Fruit fly (Drosophila melanogaster): ENCODE data around the gene E5.
A peak's percentile ranks its signal among the peaks of the same experiment; 100 is the strongest.

Gene E5

dm6 chr3R:13848272-13848671 lies 26.4 kb downstream of the E5 start:
- TF ChIP-seq sage (GFP tag; optimal IDR thresholded peaks at IDR 0.05): no peak
- no peak for TF ChIP-seq woc (GFP tag; optimal IDR thresholded peaks at IDR 0.05)
- TF ChIP-seq dl (GFP tag; optimal IDR thresholded peaks at IDR 0.05; ENCODE audit: insufficient read depth in 1 of 2, partially characterized antibody in 2 of 2): no peak

- TF ChIP-seq foxo (GFP tag; optimal IDR thresholded peaks at IDR 0.05) (peak in 1 of 2 experiments; percentile 3), br (GFP tag; optimal IDR thresholded peaks at IDR 0.05) (no peak), Dfd (GFP tag; optimal IDR thresholded peaks at IDR 0.05) (no peak), OdsH (GFP tag; optimal IDR thresholded peaks at IDR 0.05) (no peak)
Measured at dm6 chr3R:13847289-13847688, 27.4 kb downstream of the E5 start.

- TF ChIP-seq Myc (optimal IDR thresholded peaks at IDR 0.05): no peak
- peak; percentile 35 for TF ChIP-seq fru (GFP tag; optimal IDR thresholded peaks at IDR 0.05)
- no peak for TF ChIP-seq CG32264 (GFP tag; optimal IDR thresholded peaks at IDR 0.05)
- peak; percentile 27 for TF ChIP-seq rgr (GFP tag; optimal IDR thresholded peaks at IDR 0.05)
- TF ChIP-seq br (GFP tag; optimal IDR thresholded peaks at IDR 0.05): peak; percentile 26
- TF ChIP-seq woc (GFP tag; optimal IDR thresholded peaks at IDR 0.05): peak; percentile 49
- TF ChIP-seq ey (GFP tag; optimal IDR thresholded peaks at IDR 0.05): peak; percentile 43
- TF ChIP-seq psq (GFP tag; optimal IDR thresholded peaks at IDR 0.05): peak; percentile 23
- TF ChIP-seq OdsH (GFP tag; optimal IDR thresholded peaks at IDR 0.05): peak; percentile 49
- no peak for TF ChIP-seq brk (GFP tag; optimal IDR thresholded peaks at IDR 0.05)
- peak in 1 of 2 experiments; percentile 39 for TF ChIP-seq foxo (GFP tag; optimal IDR thresholded peaks at IDR 0.05)
- TF ChIP-seq Sp1 (GFP tag; optimal IDR thresholded peaks at IDR 0.05): peak; percentile 40
- peak; percentile 57 for TF ChIP-seq h (GFP tag; optimal IDR thresholded peaks at IDR 0.05)
- peak; percentile 11 for TF ChIP-seq Hnf4 (GFP tag; optimal IDR thresholded peaks at IDR 0.05)
- peak; percentile 27 for TF ChIP-seq HLH106 (tag; optimal IDR thresholded peaks at IDR 0.05)
- no peak for TF ChIP-seq CrebA (GFP tag; optimal IDR thresholded peaks at IDR 0.05; ENCODE audit: borderline replicate concordance)
Measured at dm6 chr3R:13845926-13846325, 28.8 kb downstream of the E5 start.

dm6 chr3R:13845250-13845699 lies 29.4 kb downstream of the E5 start:
- TF ChIP-seq CG32264 (GFP tag; optimal IDR thresholded peaks at IDR 0.05) (no peak), lola (GFP tag; optimal IDR thresholded peaks at IDR 0.05) (no peak), jim (GFP tag; optimal IDR thresholded peaks at IDR 0.05) (no peak), Hnf4 (GFP tag; optimal IDR thresholded peaks at IDR 0.05) (peak; percentile 32), ey (GFP tag; optimal IDR thresholded peaks at IDR 0.05) (peak; percentile 20), pan (optimal IDR thresholded peaks at IDR 0.05) (no peak), fru (GFP tag; optimal IDR thresholded peaks at IDR 0.05) (peak; percentile 12), Dif (GFP tag; optimal IDR thresholded peaks at IDR 0.05; ENCODE audit: partially characterized antibody) (no peak), sage (GFP tag; optimal IDR thresholded peaks at IDR 0.05) (peak; percentile 37), sv (GFP tag; optimal IDR thresholded peaks at IDR 0.05) (no peak), N (GFP tag; optimal IDR thresholded peaks at IDR 0.05) (no peak), brk (GFP tag; optimal IDR thresholded peaks at IDR 0.05) (peak; percentile 52), h (GFP tag; optimal IDR thresholded peaks at IDR 0.05) (peak; percentile 51), HLH106 (tag; optimal IDR thresholded peaks at IDR 0.05) (peak; percentile 60), tai (GFP tag; optimal IDR thresholded peaks at IDR 0.05) (no peak), Jra (GFP tag; optimal IDR thresholded peaks at IDR 0.05) (no peak), psq (GFP tag; optimal IDR thresholded peaks at IDR 0.05) (peak; percentile 58), CG9705 (GFP tag; optimal IDR thresholded peaks at IDR 0.05) (no peak), OdsH (GFP tag; optimal IDR thresholded peaks at IDR 0.05) (peak; percentile 62), dl (GFP tag; optimal IDR thresholded peaks at IDR 0.05; ENCODE audit: insufficient read depth in 1 of 2, partially characterized antibody in 2 of 2) (no peak), Dfd (GFP tag; optimal IDR thresholded peaks at IDR 0.05) (no peak), foxo (GFP tag; optimal IDR thresholded peaks at IDR 0.05) (peak in 1 of 2 experiments; percentile 69), woc (GFP tag; optimal IDR thresholded peaks at IDR 0.05) (no peak), Hr83 (GFP tag; optimal IDR thresholded peaks at IDR 0.05; ENCODE audit: poor library complexity, severe bottlenecking) (no peak), Hr78 (GFP tag; optimal IDR thresholded peaks at IDR 0.05) (no peak), dmrt93B (GFP tag; optimal IDR thresholded peaks at IDR 0.05) (peak; percentile 4), CrebA (GFP tag; optimal IDR thresholded peaks at IDR 0.05; ENCODE audit: borderline replicate concordance) (no peak), usp (GFP tag; optimal IDR thresholded peaks at IDR 0.05) (no peak), Vsx2 (GFP tag; optimal IDR thresholded peaks at IDR 0.05; ENCODE audit: partially characterized antibody) (no peak), Mio (GFP tag; optimal IDR thresholded peaks at IDR 0.05) (no peak), Sp1 (GFP tag; optimal IDR thresholded peaks at IDR 0.05) (peak; percentile 77), GATAd (GFP tag; optimal IDR thresholded peaks at IDR 0.05) (no peak), dsf (GFP tag; optimal IDR thresholded peaks at IDR 0.05; ENCODE audit: borderline replicate concordance) (no peak), Myc (optimal IDR thresholded peaks at IDR 0.05) (no peak), br (GFP tag; optimal IDR thresholded peaks at IDR 0.05) (peak; percentile 31), Abd-B (GFP tag; optimal IDR thresholded peaks at IDR 0.05) (no peak), rgr (GFP tag; optimal IDR thresholded peaks at IDR 0.05) (peak; percentile 64), Rel (GFP tag; optimal IDR thresholded peaks at IDR 0.05) (no peak), Rel (tag; optimal IDR thresholded peaks at IDR 0.05) (no peak)
